Worm (Caenorhabditis elegans) whole organism, young adult: ENCODE measurements around the gene nhr-102.
"Not testable (repeated sequence)": the region's sequence is repeated elsewhere in the genome, so short reads cannot be mapped to it uniquely, and the experiment has no call there.

Source experiments
- B0019.2 ChIP-seq: fragments of 200-800 bp; sonication (Bioruptor generic); conservative IDR thresholded peaks from 2 replicates; pipeline ENCODE4 v1.3.6; 2022; ENCODE audit warnings: missing genetic modification reagents, missing genetic modification characterization, missing compliant biosample characterization
- F10E7.11 ChIP-seq: sonication (generic microtip); optimal IDR thresholded peaks from 2 replicates; lab custom pipeline; 2017; ENCODE audit warnings: mild to moderate bottlenecking, missing genetic modification characterization, moderate library complexity, missing compliant biosample characterization
- F23B12.7 ChIP-seq: sonication (generic microtip); optimal IDR thresholded peaks from 2 replicates; lab custom pipeline; 2017; ENCODE audit warnings: missing genetic modification characterization, mild to moderate bottlenecking, missing compliant biosample characterization, antibody characterized with exemption, moderate library complexity; ENCODE audit not compliant: insufficient read depth
- F52B5.7 ChIP-seq: sonication (generic microtip); optimal IDR thresholded peaks from 2 replicates; lab custom pipeline; 2016; ENCODE audit warnings: mild to moderate bottlenecking, missing genetic modification characterization, missing compliant biosample characterization
- F55B11.4 ChIP-seq: sonication (generic microtip); optimal IDR thresholded peaks from 2 replicates; lab custom pipeline; 2016; ENCODE audit warnings: missing compliant biosample characterization, missing genetic modification characterization, borderline replicate concordance; ENCODE audit not compliant: insufficient read depth
- K11D2.4 ChIP-seq: fragments of 200-800 bp; sonication (Bioruptor generic); IDR thresholded peaks from 2 replicates; pipeline ENCODE4 v1.3.6; 2022; ENCODE audit warnings: missing genetic modification reagents, missing genetic modification characterization, missing compliant biosample characterization
- Y53F4B.3 ChIP-seq: fragments of 200-800 bp; sonication (Bioruptor generic); IDR thresholded peaks from 2 replicates; pipeline ENCODE4 v1.3.6; 2022; ENCODE audit warnings: missing genetic modification reagents, missing genetic modification characterization, missing compliant biosample characterization
- ama-1 ChIP-seq, 3 experiments: fragments of 150-350 bp in 1 of 3; sonication (generic microtip) in 2 of 3; optimal IDR thresholded peaks; 2 replicates each; lab custom pipeline; 2014 to 2018; ENCODE audit warnings: missing biosample characterization in 2 of 3, missing genetic modification characterization in 2 of 3, missing genetic modification reagents in 2 of 3
- aptf-2 ChIP-seq: fragments of 200-800 bp; sonication (Bioruptor generic); conservative IDR thresholded peaks from 2 replicates; pipeline ENCODE4 v1.3.6; 2022; ENCODE audit warnings: missing genetic modification reagents, missing genetic modification characterization, missing compliant biosample characterization
- attf-5 ChIP-seq: fragments of 200-800 bp; sonication (Bioruptor generic); optimal IDR thresholded peaks from 2 replicates; lab custom pipeline; 2018; ENCODE audit warnings: mild to moderate bottlenecking, missing genetic modification characterization, missing compliant biosample characterization
- bed-1 ChIP-seq: fragments of 200-800 bp; sonication (Bioruptor generic); IDR thresholded peaks from 2 replicates; pipeline ENCODE4 v1.3.6; 2022; ENCODE audit warnings: missing genetic modification reagents, missing genetic modification characterization, missing compliant biosample characterization
- cebp-1 ChIP-seq, 2 experiments: fragments of 200-800 bp in 1 of 2; sonication (Bioruptor generic) in 1 of 2; sonication (generic microtip) in 1 of 2; IDR thresholded peaks in 1 of 2; optimal IDR thresholded peaks in 1 of 2; 2 replicates each; pipeline versions ENCODE4 v1.3.6 to Lab custom; 2017 to 2022; ENCODE audit warnings: missing compliant biosample characterization in 2 of 2, missing genetic modification characterization in 2 of 2, mild to moderate bottlenecking in 1 of 2, missing genetic modification reagents in 1 of 2, moderate library complexity in 1 of 2
- cebp-2 ChIP-seq: fragments of 200-800 bp; sonication (Bioruptor generic); IDR thresholded peaks from 2 replicates; pipeline ENCODE4 v1.3.6; 2022; ENCODE audit warnings: missing genetic modification characterization, missing compliant biosample characterization
- ceh-40 ChIP-seq: fragments of 200-800 bp; sonication (Bioruptor generic); IDR thresholded peaks from 2 replicates; pipeline ENCODE4 v1.3.6; 2022; ENCODE audit warnings: missing genetic modification characterization, missing compliant biosample characterization
- chd-7 ChIP-seq: sonication (generic microtip); optimal IDR thresholded peaks from 2 replicates; lab custom pipeline; 2016; ENCODE audit warnings: mild to moderate bottlenecking, missing genetic modification characterization, moderate library complexity, missing compliant biosample characterization
- die-1 ChIP-seq: sonication (generic microtip); optimal IDR thresholded peaks from 2 replicates; lab custom pipeline; 2016; ENCODE audit warnings: missing genotype, mild to moderate bottlenecking, missing genetic modification characterization, missing compliant biosample characterization
- egl-18 ChIP-seq: fragments of 200-800 bp; sonication (Bioruptor generic); IDR thresholded peaks from 2 replicates; pipeline ENCODE4 v1.3.6; 2022; ENCODE audit warnings: missing genetic modification reagents, missing genetic modification characterization, missing compliant biosample characterization
- hlh-12 ChIP-seq: sonication (generic microtip); optimal IDR thresholded peaks from 2 replicates; lab custom pipeline; 2016; ENCODE audit warnings: missing genetic modification characterization, missing compliant biosample characterization
- hsf-1 ChIP-seq: fragments of 200-800 bp; sonication (Bioruptor generic); IDR thresholded peaks from 2 replicates; pipeline ENCODE4 v1.3.6; 2022; ENCODE audit warnings: missing genetic modification reagents, missing genetic modification characterization, missing compliant biosample characterization
- let-607 ChIP-seq, 2 experiments: fragments of 200-800 bp in 1 of 2; sonication (Bioruptor generic) in 1 of 2; sonication (generic microtip) in 1 of 2; optimal IDR thresholded peaks; 2 replicates each; lab custom pipeline; 2016 to 2018; ENCODE audit warnings: mild to moderate bottlenecking in 2 of 2, missing compliant biosample characterization in 2 of 2, missing genetic modification characterization in 2 of 2, moderate library complexity in 2 of 2, missing genotype in 1 of 2
- lsy-27 ChIP-seq: sonication (generic microtip); optimal IDR thresholded peaks from 2 replicates; lab custom pipeline; 2017; ENCODE audit warnings: missing genetic modification characterization, mild to moderate bottlenecking, missing compliant biosample characterization, antibody characterized with exemption, missing genotype, borderline replicate concordance; ENCODE audit not compliant: insufficient read depth
- madf-3 ChIP-seq: fragments of 200-800 bp; sonication (Bioruptor generic); IDR thresholded peaks from 2 replicates; pipeline ENCODE4 v1.3.6; 2022; ENCODE audit warnings: missing genetic modification reagents, missing genetic modification characterization, missing compliant biosample characterization
- mxl-1 ChIP-seq: sonication (generic microtip); optimal IDR thresholded peaks from 2 replicates; lab custom pipeline; 2016; ENCODE audit warnings: missing genetic modification characterization, missing compliant biosample characterization
- rpc-1 ChIP-seq, 2 experiments: fragments of 150-350 bp in 1 of 2; sonication (generic microtip) in 1 of 2; optimal IDR thresholded peaks; 2 replicates each; lab custom pipeline; 2014 to 2018; ENCODE audit warnings: missing biosample characterization in 1 of 2, missing genetic modification characterization in 1 of 2, missing genetic modification reagents in 1 of 2, missing genotype in 1 of 2
- sdz-38 ChIP-seq: sonication (generic microtip); optimal IDR thresholded peaks from 2 replicates; lab custom pipeline; 2016; ENCODE audit warnings: missing genotype, missing genetic modification characterization, missing compliant biosample characterization
- tbp1 ChIP-seq: fragments of 200-800 bp; sonication (Bioruptor generic); optimal IDR thresholded peaks from 2 replicates; lab custom pipeline; 2018; ENCODE audit warnings: mild to moderate bottlenecking, missing genetic modification characterization, missing compliant biosample characterization
- xnd-1 ChIP-seq: sonication (generic microtip); optimal IDR thresholded peaks from 2 replicates; lab custom pipeline; 2016; ENCODE audit warnings: missing genotype, missing genetic modification reagents, missing genetic modification characterization, missing compliant biosample characterization
- zfh-2 ChIP-seq: fragments of 200-800 bp; sonication (Bioruptor generic); conservative IDR thresholded peaks from 2 replicates; pipeline ENCODE4 v1.3.6; 2022; ENCODE audit warnings: missing genetic modification reagents, missing genetic modification characterization, missing compliant biosample characterization

nhr-102 gene

ce11 chrV:15914774-15915173 lies 38.6 kb upstream of the nhr-102 start:
- TF ChIP-seq egl-18 (GFP tag; lab: Robert Waterston, UW) (no peak), Y53F4B.3 (GFP tag; lab: Robert Waterston, UW) (no peak), tbp1 (GFP tag; lab: Kevin White, UChicago) (no peak), zfh-2 (GFP tag; lab: Robert Waterston, UW) (peak; percentile 59), cebp-2 (GFP tag; lab: Robert Waterston, UW) (0 out of 2 replicates have a peak, but pooled peaks have one; percentile 67)

DNA sequence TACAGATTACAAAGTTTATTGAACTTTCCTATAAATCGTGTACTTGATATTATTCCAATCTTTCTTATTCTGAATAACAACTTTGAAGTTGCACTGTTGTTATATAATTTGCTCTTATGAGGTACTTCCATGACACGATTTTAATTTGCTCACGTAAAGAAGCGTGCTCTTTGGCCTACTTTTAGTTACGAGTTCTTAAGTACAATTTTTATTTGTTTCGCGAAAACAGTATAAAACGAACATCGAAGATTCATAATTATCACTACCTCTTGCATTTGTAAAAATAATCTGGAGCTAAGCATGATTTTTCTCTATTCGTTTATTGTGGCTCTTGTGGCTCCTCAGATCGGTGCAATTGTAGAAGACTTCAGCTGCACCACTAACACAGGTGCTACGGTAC lies 37.5 kb upstream of the nhr-102 start, which contains the start of gene F35E8.7:
F35E8.7 (plus strand) TSS at position 301 of the 400 bp plus-strand sequence.
- TF ChIP-seq hlh-12 (tag; lab: Kevin White, UChicago) (no peak), F55B11.4 (no peak), attf-5 (GFP tag; lab: Kevin White, UChicago) (no peak)
- TF ChIP-seq, all 124 proteins: peak for 0

ce11 chrV:15912677-15913076 lies 36.5 kb upstream of the nhr-102 start:
- TF ChIP-seq mxl-1, result no peak
- peak; percentile 73 for TF ChIP-seq zfh-2 (GFP tag; lab: Robert Waterston, UW)
- peak; percentile 17 for TF ChIP-seq F52B5.7 (tag; lab: Kevin White, UChicago)

DNA sequence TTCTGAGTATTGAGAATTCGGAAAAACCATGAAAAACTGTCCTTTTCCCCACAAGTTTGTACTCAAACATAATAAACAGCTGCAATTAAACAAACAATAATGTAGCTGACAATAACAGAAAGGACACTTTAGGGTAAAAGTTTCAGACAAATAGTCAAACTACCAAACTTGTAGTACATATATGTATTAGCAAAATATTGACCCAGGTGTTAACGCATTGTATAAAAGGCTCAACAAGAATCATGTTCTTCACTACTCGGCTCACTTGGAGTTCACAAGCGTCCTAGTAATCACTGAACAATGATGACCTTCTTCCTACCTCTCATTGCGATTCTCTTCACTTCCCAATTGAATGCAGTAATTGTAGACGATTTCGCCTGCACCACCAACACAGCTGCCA lies 35.6 kb upstream of the nhr-102 start, which contains the start of gene F35E8.6:
F35E8.6 (plus strand) TSS at position 301 of the 400 bp plus-strand sequence.
- TF ChIP-seq sdz-38 (tag; lab: Kevin White, UChicago) (no peak), mxl-1 (no peak), let-607 (tag; optimal IDR thresholded peaks at IDR 0.05; lab: Kevin White, UChicago) (no peak), lsy-27 (tag; lab: Kevin White, UChicago) (no peak), rpc-1 (optimal IDR thresholded peaks at IDR 0.05; lab: Kevin White, UChicago) (no peak), rpc-1 (tag; optimal IDR thresholded peaks at IDR 0.05; lab: Kevin White, UChicago) (no peak), cebp-1 (GFP tag; IDR thresholded peaks at IDR 0.05; lab: Robert Waterston, UW) (no peak), cebp-1 (tag; optimal IDR thresholded peaks at IDR 0.05; lab: Kevin White, UChicago) (no peak), F10E7.11 (tag; lab: Kevin White, UChicago) (no peak), B0019.2 (GFP tag; lab: Robert Waterston, UW) (no peak), egl-18 (GFP tag; lab: Robert Waterston, UW) (no peak)
- TF ChIP-seq, all 124 proteins: peak for 0

DNA sequence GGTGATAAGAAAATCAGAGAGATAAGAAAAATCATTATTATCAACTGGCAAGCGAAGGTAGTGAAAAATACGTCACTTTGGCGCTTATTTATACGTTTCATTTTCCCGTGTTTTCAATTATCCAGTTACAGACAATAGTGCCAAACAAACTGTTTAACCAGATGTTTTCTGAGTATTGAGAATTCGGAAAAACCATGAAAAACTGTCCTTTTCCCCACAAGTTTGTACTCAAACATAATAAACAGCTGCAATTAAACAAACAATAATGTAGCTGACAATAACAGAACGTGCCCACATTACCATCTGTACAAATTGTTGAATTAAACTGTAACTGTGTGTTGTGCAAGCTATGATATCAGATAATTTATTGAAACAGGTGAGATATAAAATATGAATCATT lies 29.3 kb upstream of the nhr-102 start, which contains the start of the genes F35E8.1 and F35E8.2:
F35E8.1 (minus strand) TSS at position 101 of the 400 bp plus-strand sequence.
F35E8.2 (plus strand) TSS at position 132 of the 400 bp plus-strand sequence.
- not testable (repeated sequence) for TF ChIP-seq ceh-40; aptf-2 (GFP tag; lab: Robert Waterston, UW); K11D2.4 (GFP tag; lab: Robert Waterston, UW)

- TF ChIP-seq ama-1 (optimal IDR thresholded peaks at IDR 0.05; lab: Kevin White, UChicago), result no peak
- TF ChIP-seq ama-1 (GFP tag; optimal IDR thresholded peaks at IDR 0.05; lab: Kevin White, UChicago), result no peak
- TF ChIP-seq madf-3, result no peak
- TF ChIP-seq chd-7 (tag; lab: Kevin White, UChicago), result no peak
- no peak for TF ChIP-seq xnd-1 (tag; lab: Kevin White, UChicago)
- TF ChIP-seq bed-1 (GFP tag; lab: Robert Waterston, UW), result no peak
- no peak for TF ChIP-seq F10E7.11 (tag; lab: Kevin White, UChicago)
- no peak for TF ChIP-seq B0019.2 (GFP tag; lab: Robert Waterston, UW)
- no peak for TF ChIP-seq die-1 (tag; lab: Kevin White, UChicago)
- no peak for TF ChIP-seq F23B12.7 (tag; lab: Kevin White, UChicago)
- TF ChIP-seq mxl-1, result no peak
- no peak for TF ChIP-seq Y53F4B.3 (GFP tag; lab: Robert Waterston, UW)
- TF ChIP-seq hsf-1 (GFP tag; lab: Robert Waterston, UW), result no peak
- TF ChIP-seq, all 124 proteins: peak for 0
Measured at ce11 chrV:15900564-15900963, 24.4 kb upstream of the nhr-102 start.
